Worm (Caenorhabditis elegans) whole organism, late embryonic: ENCODE measurements around the gene R09A8.1.

ENCODE experiments used
- C08G9.2 ChIP-seq: sonication (generic microtip); optimal IDR thresholded peaks from 2 replicates; lab custom pipeline; 2016; ENCODE audit warnings: mild to moderate bottlenecking, missing genetic modification characterization, moderate library complexity, missing compliant biosample characterization
- C38D4.7 ChIP-seq: fragments of 200-800 bp; sonication (Bioruptor generic); optimal IDR thresholded peaks from 2 replicates; lab custom pipeline; 2018; ENCODE audit warnings: mild to moderate bottlenecking, missing genetic modification characterization, moderate library complexity, missing compliant biosample characterization
- K02D7.2 ChIP-seq: sonication (generic microtip); optimal IDR thresholded peaks from 2 replicates; lab custom pipeline; 2017; ENCODE audit warnings: mild to moderate bottlenecking, missing genetic modification characterization, missing compliant biosample characterization
- K09A11.1 ChIP-seq: sonication (generic microtip); optimal IDR thresholded peaks from 2 replicates; lab custom pipeline; 2017; ENCODE audit warnings: antibody characterized with exemption, mild to moderate bottlenecking, missing genetic modification characterization, missing compliant biosample characterization; ENCODE audit not compliant: insufficient read depth
- ceh-14 ChIP-seq: sonication (generic microtip); optimal IDR thresholded peaks from 2 replicates; lab custom pipeline; 2016; ENCODE audit warnings: missing genotype, missing genetic modification characterization, missing compliant biosample characterization
- ceh-18 ChIP-seq: sonication (generic microtip); optimal IDR thresholded peaks from 2 replicates; lab custom pipeline; 2016; ENCODE audit warnings: missing genetic modification characterization, missing compliant biosample characterization
- ceh-19 ChIP-seq: fragments of 200-800 bp; sonication (Bioruptor generic); optimal IDR thresholded peaks from 2 replicates; lab custom pipeline; 2018; ENCODE audit warnings: mild to moderate bottlenecking, missing genetic modification characterization, missing compliant biosample characterization
- ceh-2 ChIP-seq: sonication (generic microtip); optimal IDR thresholded peaks from 2 replicates; lab custom pipeline; 2016; ENCODE audit warnings: missing genotype, missing genetic modification characterization, missing compliant biosample characterization
- ceh-22 ChIP-seq: sonication (generic microtip); optimal IDR thresholded peaks from 2 replicates; lab custom pipeline; 2017; ENCODE audit warnings: missing biosample characterization, missing genetic modification characterization
- ceh-24 ChIP-seq: sonication (generic microtip); optimal IDR thresholded peaks from 2 replicates; lab custom pipeline; 2016; ENCODE audit warnings: mild to moderate bottlenecking, missing genetic modification characterization, missing compliant biosample characterization
- ceh-30 ChIP-seq: fragments of 150-350 bp; optimal IDR thresholded peaks from 2 replicates; lab custom pipeline; 2014; ENCODE audit warnings: missing biosample characterization, missing genetic modification characterization
- ceh-31 ChIP-seq: sonication (generic microtip); optimal IDR thresholded peaks from 2 replicates; lab custom pipeline; 2016; ENCODE audit warnings: missing genetic modification characterization, missing compliant biosample characterization
- ceh-48 ChIP-seq: sonication (generic microtip); optimal IDR thresholded peaks from 2 replicates; lab custom pipeline; 2016; ENCODE audit warnings: missing genetic modification characterization, inconsistent platforms, missing compliant biosample characterization
- ceh-6 ChIP-seq: fragments of 200-800 bp; sonication (Bioruptor generic); optimal IDR thresholded peaks from 2 replicates; lab custom pipeline; 2018; ENCODE audit warnings: mild to moderate bottlenecking, missing genetic modification characterization, missing compliant biosample characterization
- dve-1 ChIP-seq: sonication (generic microtip); optimal IDR thresholded peaks from 2 replicates; lab custom pipeline; 2017; ENCODE audit warnings: antibody characterized with exemption, mild to moderate bottlenecking, missing genetic modification characterization, missing compliant biosample characterization
- elt-2 ChIP-seq: sonication (generic microtip); optimal IDR thresholded peaks from 2 replicates; lab custom pipeline; 2016; ENCODE audit warnings: missing genetic modification reagents, missing genetic modification characterization, missing compliant biosample characterization
- fax-1 ChIP-seq: sonication (generic microtip); optimal IDR thresholded peaks from 2 replicates; lab custom pipeline; 2016; ENCODE audit warnings: missing genotype, missing genetic modification characterization, missing compliant biosample characterization
- fkh-10 ChIP-seq: fragments of 150-350 bp; optimal IDR thresholded peaks from 2 replicates; lab custom pipeline; 2014; ENCODE audit warnings: missing biosample characterization, missing genetic modification reagents, missing genetic modification characterization
- hlh-15 ChIP-seq: sonication (generic microtip); optimal IDR thresholded peaks from 2 replicates; lab custom pipeline; 2016; ENCODE audit warnings: missing genetic modification characterization, missing compliant biosample characterization
- hlh-30 ChIP-seq: sonication (generic microtip); optimal IDR thresholded peaks from 2 replicates; lab custom pipeline; 2017; ENCODE audit warnings: antibody characterized with exemption, missing genetic modification characterization, missing compliant biosample characterization; ENCODE audit not compliant: insufficient read depth
- hlh-6 ChIP-seq: sonication (generic microtip); optimal IDR thresholded peaks from 2 replicates; lab custom pipeline; 2016; ENCODE audit warnings: missing genotype, missing genetic modification characterization, missing compliant biosample characterization
- lim-6 ChIP-seq: sonication (generic microtip); optimal IDR thresholded peaks from 2 replicates; lab custom pipeline; 2016; ENCODE audit warnings: missing genetic modification characterization, missing compliant biosample characterization
- nfya-1 ChIP-seq: sonication (generic microtip); optimal IDR thresholded peaks from 2 replicates; lab custom pipeline; 2017; ENCODE audit warnings: missing genetic modification characterization, mild to moderate bottlenecking, missing compliant biosample characterization, antibody characterized with exemption, moderate library complexity
- npax-4 ChIP-seq: sonication (generic microtip); optimal IDR thresholded peaks from 2 replicates; lab custom pipeline; 2016; ENCODE audit warnings: missing genetic modification characterization, missing compliant biosample characterization
- pat-9 ChIP-seq: fragments of 200-800 bp; sonication (Bioruptor generic); optimal IDR thresholded peaks from 2 replicates; lab custom pipeline; 2018; ENCODE audit warnings: mild to moderate bottlenecking, missing genetic modification characterization, moderate library complexity, missing compliant biosample characterization
- pax-1 ChIP-seq: fragments of 150-350 bp; optimal IDR thresholded peaks from 2 replicates; lab custom pipeline; 2014; ENCODE audit warnings: missing biosample characterization, missing genetic modification characterization
- pqm-1 ChIP-seq: sonication (generic microtip); optimal IDR thresholded peaks from 2 replicates; lab custom pipeline; 2016; ENCODE audit warnings: missing genetic modification characterization, missing compliant biosample characterization
- pros-1 ChIP-seq: fragments of 150-350 bp; optimal IDR thresholded peaks from 2 replicates; lab custom pipeline; 2014; ENCODE audit warnings: missing biosample characterization, missing genetic modification reagents, missing genetic modification characterization
- ref-2 ChIP-seq: sonication (generic microtip); optimal IDR thresholded peaks from 2 replicates; lab custom pipeline; 2016; ENCODE audit warnings: missing genetic modification characterization, missing compliant biosample characterization
- sdc-2 ChIP-seq: sonication (generic microtip); optimal IDR thresholded peaks from 2 replicates; lab custom pipeline; 2016; ENCODE audit warnings: missing genotype, missing genetic modification characterization, missing compliant biosample characterization
- sox-2 ChIP-seq: fragments of 200-800 bp; sonication (Bioruptor generic); IDR thresholded peaks from 2 replicates; pipeline ENCODE4 v1.3.6; 2022; ENCODE audit warnings: missing genetic modification reagents, missing genetic modification characterization, missing compliant biosample characterization
- unc-3 ChIP-seq, 2 experiments: fragments of 200-800 bp in 1 of 2; sonication (Bioruptor generic) in 1 of 2; sonication (generic microtip) in 1 of 2; conservative IDR thresholded peaks in 1 of 2; optimal IDR thresholded peaks in 1 of 2; 2 replicates each; pipeline versions ENCODE4 v1.3.6 to Lab custom; 2016 to 2022; ENCODE audit warnings: missing compliant biosample characterization in 2 of 2, missing genetic modification characterization in 2 of 2, missing genetic modification reagents in 1 of 2
- unc-42 ChIP-seq: sonication (generic microtip); optimal IDR thresholded peaks from 2 replicates; lab custom pipeline; 2016; ENCODE audit warnings: missing genotype, missing genetic modification characterization, missing compliant biosample characterization

The R09A8.1 gene

DNA sequence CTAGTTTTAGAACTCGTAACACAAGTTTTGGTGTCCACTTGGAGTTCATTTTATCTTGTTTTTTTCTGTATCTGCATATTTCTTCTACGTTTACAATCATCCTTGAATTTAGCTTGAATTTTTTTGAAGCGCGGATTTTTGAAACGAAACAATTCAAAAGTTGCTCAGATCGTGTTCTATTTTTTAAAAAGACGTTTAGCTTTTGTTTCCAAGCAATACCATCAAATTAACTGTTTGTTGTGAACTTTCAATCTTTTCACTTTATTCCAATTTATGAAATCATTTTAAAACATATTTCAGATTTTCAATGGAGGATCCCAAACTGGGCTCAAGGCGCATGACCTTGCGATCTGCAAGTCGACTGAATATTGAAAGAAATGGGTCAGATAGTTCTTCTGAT lies 5.6 kb downstream of the R09A8.1 start, which contains the start of gene R09A8.2:
Gene R09A8.2 (plus strand): TSS at position 301 of the 400 bp plus-strand sequence.
- no peak for TF ChIP-seq npax-4 (tag; lab: Kevin White, UChicago)
- TF ChIP-seq, all 69 proteins: peak for 0

DNA sequence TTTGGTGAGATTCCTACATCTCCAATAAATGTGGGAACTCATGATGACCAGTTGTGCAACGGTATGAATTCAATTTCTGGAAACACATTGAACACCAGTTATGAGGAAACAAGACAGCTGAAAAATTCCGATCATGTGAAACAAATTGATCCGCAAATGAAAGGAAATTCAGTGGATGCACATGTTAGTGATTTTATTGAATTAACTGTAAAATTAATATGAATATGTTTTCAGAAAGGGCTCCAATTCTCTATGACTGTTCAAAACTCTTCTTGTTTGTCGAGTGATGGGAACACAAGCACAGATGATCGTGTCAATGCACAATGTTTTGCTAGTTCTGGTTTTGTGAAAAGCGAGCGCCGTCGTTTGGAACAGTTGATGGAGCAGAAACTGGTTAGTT lies 6.8 kb downstream of the R09A8.1 start:
- TF ChIP-seq fkh-10 (GFP tag; lab: Kevin White, UChicago) (no peak), pat-9 (tag; lab: Kevin White, UChicago) (no peak), sox-2 (GFP tag; lab: Robert Waterston, UW) (no peak), dve-1 (no peak), K09A11.1 (tag; lab: Kevin White, UChicago) (no peak), ref-2 (tag; lab: Kevin White, UChicago) (no peak), pax-1 (tag; lab: Kevin White, UChicago) (no peak), ceh-30 (tag; lab: Kevin White, UChicago) (no peak), pqm-1 (tag; lab: Kevin White, UChicago) (no peak), K02D7.2 (tag; lab: Kevin White, UChicago) (no peak), nfya-1 (tag; lab: Kevin White, UChicago) (no peak), ceh-18 (tag; lab: Kevin White, UChicago) (no peak), ceh-24 (tag; lab: Kevin White, UChicago) (no peak)

- TF ChIP-seq ceh-2 (tag; lab: Kevin White, UChicago) (no peak), elt-2 (peak; percentile 46)
Observed at ce11 chrX:12627797-12628196, 14.2 kb downstream of the R09A8.1 start.

DNA sequence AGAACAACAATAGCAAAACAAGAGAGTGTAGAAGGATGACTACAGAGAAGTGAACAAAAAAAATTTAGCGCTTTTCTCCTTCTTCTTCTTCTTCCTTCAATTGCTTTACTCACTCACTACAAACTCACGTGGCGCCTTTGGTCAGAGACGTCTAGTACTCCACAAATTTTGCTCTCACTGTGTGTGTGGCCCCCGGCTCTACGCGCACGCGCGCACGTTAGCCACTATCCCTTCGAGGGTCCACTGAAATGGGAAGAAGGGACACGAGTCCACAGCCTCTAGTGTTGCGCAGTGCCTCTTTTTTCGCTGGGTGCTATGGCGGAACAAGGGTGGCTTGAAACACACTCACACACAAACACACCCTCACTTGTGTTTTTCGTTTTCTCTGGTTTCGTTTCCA lies 15.7 kb downstream of the R09A8.1 start:
- peak; percentile 16 for TF ChIP-seq ceh-6 (GFP tag; lab: Kevin White, UChicago)
- peak; percentile 35 for TF ChIP-seq sdc-2 (tag; lab: Kevin White, UChicago)
- TF ChIP-seq ceh-19 (GFP tag; lab: Kevin White, UChicago), result peak; percentile 45
- TF ChIP-seq ceh-22 (tag; lab: Kevin White, UChicago), result no peak
- no peak for TF ChIP-seq npax-4 (tag; lab: Kevin White, UChicago)
- TF ChIP-seq hlh-15, result no peak
- TF ChIP-seq unc-42 (tag; lab: Kevin White, UChicago), result peak; percentile 39
- TF ChIP-seq pros-1 (tag; lab: Kevin White, UChicago), result peak; percentile 59
- no peak for TF ChIP-seq unc-3 (GFP tag; conservative IDR thresholded peaks at IDR 0.05; lab: Robert Waterston, UW)
- peak; percentile 45 for TF ChIP-seq unc-3 (tag; optimal IDR thresholded peaks at IDR 0.05; lab: Kevin White, UChicago)
- TF ChIP-seq ceh-18 (tag; lab: Kevin White, UChicago), result peak; percentile 27
- TF ChIP-seq ceh-31, result peak; percentile 46
- TF ChIP-seq hlh-30 (tag; lab: Kevin White, UChicago), result no peak

DNA sequence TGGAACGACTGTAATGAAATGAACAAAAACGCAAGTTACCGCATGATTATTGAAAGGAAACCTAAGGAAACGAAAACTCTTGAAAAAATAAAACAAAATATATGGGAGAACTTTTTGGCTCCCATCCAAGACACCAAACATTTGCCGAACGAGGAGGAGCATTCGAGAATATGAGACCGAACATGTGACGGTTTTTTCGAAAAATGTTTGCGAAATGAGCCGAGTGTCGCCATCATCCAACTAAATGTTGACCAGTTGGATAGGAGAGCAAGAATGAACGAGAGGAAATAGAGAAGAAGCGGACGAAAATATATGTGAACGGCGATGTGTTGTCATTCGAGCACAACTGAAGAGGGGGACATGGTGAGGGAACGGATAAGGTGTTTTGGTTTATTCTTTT lies 16.5 kb downstream of the R09A8.1 start:
- TF ChIP-seq C38D4.7, result no peak
- TF ChIP-seq npax-4 (tag; lab: Kevin White, UChicago), result no peak
- TF ChIP-seq C08G9.2 (tag; lab: Kevin White, UChicago), result no peak
- no peak for TF ChIP-seq ceh-31
- no peak for TF ChIP-seq hlh-6 (tag; lab: Kevin White, UChicago)
- no peak for TF ChIP-seq ceh-48 (tag; lab: Kevin White, UChicago)
- no peak for TF ChIP-seq lim-6
- no peak for TF ChIP-seq ceh-14 (tag; lab: Kevin White, UChicago)
- no peak for TF ChIP-seq fax-1
